Worm (Caenorhabditis elegans) whole organism, L2 larva: ENCODE data around the gene pacs-1.

ENCODE experiments used
- C34F6.9 ChIP-seq: fragments of 150-350 bp; optimal IDR thresholded peaks from 2 replicates; lab custom pipeline; 2014; ENCODE audit warnings: missing biosample characterization, missing genetic modification characterization
- F13H6.1 ChIP-seq: sonication (generic microtip); optimal IDR thresholded peaks from 2 replicates; lab custom pipeline; 2016; ENCODE audit warnings: missing genetic modification characterization, missing compliant biosample characterization
- R02D3.7 ChIP-seq: fragments of 150-350 bp; optimal IDR thresholded peaks from 2 replicates; lab custom pipeline; 2014; ENCODE audit warnings: missing biosample characterization, missing genetic modification characterization
- Y55F3AM.14 ChIP-seq: fragments of 200-800 bp; sonication (Bioruptor generic); optimal IDR thresholded peaks from 2 replicates; lab custom pipeline; 2018; ENCODE audit warnings: mild to moderate bottlenecking, missing genetic modification characterization, missing compliant biosample characterization
- ZK546.5 ChIP-seq: sonication (generic microtip); optimal IDR thresholded peaks from 2 replicates; lab custom pipeline; 2017; ENCODE audit warnings: missing biosample characterization, missing genetic modification characterization
- ama-1 ChIP-seq: fragments of 150-350 bp; optimal IDR thresholded peaks from 2 replicates; lab custom pipeline; 2018; ENCODE audit warnings: inconsistent platforms
- ceh-16 ChIP-seq: fragments of 150-350 bp; optimal IDR thresholded peaks from 2 replicates; lab custom pipeline; 2014; ENCODE audit warnings: missing biosample characterization, missing genetic modification characterization
- ceh-82 ChIP-seq: fragments of 150-350 bp; optimal IDR thresholded peaks from 2 replicates; lab custom pipeline; 2014; ENCODE audit warnings: missing biosample characterization, missing genetic modification characterization
- crh-2 ChIP-seq: sonication (generic microtip); optimal IDR thresholded peaks from 2 replicates; lab custom pipeline; 2017; ENCODE audit warnings: missing biosample characterization, missing genetic modification characterization
- dmd-4 ChIP-seq: sonication (generic microtip); optimal IDR thresholded peaks from 2 replicates; lab custom pipeline; 2017; ENCODE audit warnings: missing biosample characterization, missing genetic modification characterization
- elt-3 ChIP-seq: sonication (generic microtip); optimal IDR thresholded peaks from 2 replicates; lab custom pipeline; 2017; ENCODE audit warnings: missing biosample characterization, missing genetic modification characterization
- fos-1 ChIP-seq: fragments of 150-350 bp; optimal IDR thresholded peaks from 2 replicates; lab custom pipeline; 2014; ENCODE audit warnings: missing biosample characterization, missing genetic modification characterization
- gmeb-1 ChIP-seq: fragments of 150-350 bp; optimal IDR thresholded peaks from 2 replicates; lab custom pipeline; 2014; ENCODE audit warnings: missing biosample characterization, missing genetic modification characterization
- lin-11 ChIP-seq: fragments of 150-350 bp; sonication (generic microtip); optimal IDR thresholded peaks from 2 replicates; lab custom pipeline; 2014; ENCODE audit warnings: missing biosample characterization, missing genetic modification characterization, inconsistent platforms, mixed read lengths
- lin-13 ChIP-seq: fragments of 150-350 bp; optimal IDR thresholded peaks from 2 replicates; lab custom pipeline; 2014; ENCODE audit warnings: missing biosample characterization, missing genetic modification reagents, missing genetic modification characterization
- lin-39 ChIP-seq: fragments of 150-350 bp; optimal IDR thresholded peaks from 2 replicates; lab custom pipeline; 2014; ENCODE audit warnings: missing biosample characterization, missing genetic modification reagents, missing genetic modification characterization
- lsy-2 ChIP-seq, 2 experiments: fragments of 150-350 bp in 1 of 2; sonication (generic microtip) in 1 of 2; optimal IDR thresholded peaks; 2 replicates each; lab custom pipeline; 2014 to 2017; ENCODE audit warnings: missing biosample characterization in 2 of 2, missing genetic modification characterization in 2 of 2
- mab-5 ChIP-seq: fragments of 150-350 bp; optimal IDR thresholded peaks from 2 replicates; lab custom pipeline; 2014; ENCODE audit warnings: missing biosample characterization, missing genetic modification characterization
- mbf-1 ChIP-seq: sonication (generic microtip); optimal IDR thresholded peaks from 2 replicates; lab custom pipeline; 2017; ENCODE audit warnings: missing biosample characterization, missing genetic modification characterization
- mdl-1 ChIP-seq, 2 experiments: fragments of 150-350 bp in 1 of 2; sonication (generic microtip) in 1 of 2; optimal IDR thresholded peaks; 2 replicates each; lab custom pipeline; 2017; ENCODE audit warnings: missing biosample characterization in 2 of 2, missing genetic modification characterization in 2 of 2
- nhr-10 ChIP-seq: sonication (generic microtip); optimal IDR thresholded peaks from 2 replicates; lab custom pipeline; 2017; ENCODE audit warnings: missing biosample characterization, missing genetic modification characterization
- nhr-129 ChIP-seq: fragments of 150-350 bp; optimal IDR thresholded peaks from 2 replicates; lab custom pipeline; 2014; ENCODE audit warnings: missing biosample characterization, missing genetic modification characterization
- nhr-21 ChIP-seq: fragments of 150-350 bp; optimal IDR thresholded peaks from 2 replicates; lab custom pipeline; 2014; ENCODE audit warnings: missing biosample characterization, missing genetic modification characterization
- nhr-23 ChIP-seq: fragments of 150-350 bp; optimal IDR thresholded peaks from 2 replicates; lab custom pipeline; 2014; ENCODE audit warnings: missing biosample characterization, missing genetic modification reagents, missing genetic modification characterization
- nhr-6 ChIP-seq: fragments of 150-350 bp; optimal IDR thresholded peaks from 2 replicates; lab custom pipeline; 2014; ENCODE audit warnings: missing biosample characterization, missing genetic modification characterization
- peb-1 ChIP-seq: fragments of 150-350 bp; optimal IDR thresholded peaks from 2 replicates; lab custom pipeline; 2014; ENCODE audit warnings: missing biosample characterization, missing genetic modification characterization
- sem-4 ChIP-seq: fragments of 150-350 bp; optimal IDR thresholded peaks from 2 replicates; lab custom pipeline; 2014; ENCODE audit warnings: missing biosample characterization, missing genetic modification reagents, missing genetic modification characterization
- skn-1 ChIP-seq: sonication (generic microtip); optimal IDR thresholded peaks from 2 replicates; lab custom pipeline; 2017; ENCODE audit warnings: missing biosample characterization, missing genetic modification characterization
- sma-9 ChIP-seq, 2 experiments: fragments of 150-350 bp in 1 of 2; sonication (generic microtip) in 1 of 2; optimal IDR thresholded peaks; 2 replicates each; lab custom pipeline; 2014 to 2016; ENCODE audit warnings: missing genetic modification characterization in 2 of 2, mild to moderate bottlenecking in 1 of 2, missing biosample characterization in 1 of 2, missing compliant biosample characterization in 1 of 2, missing genetic modification reagents in 1 of 2, moderate library complexity in 1 of 2
- unc-39 ChIP-seq: fragments of 150-350 bp; optimal IDR thresholded peaks from 2 replicates; lab custom pipeline; 2014; ENCODE audit warnings: missing biosample characterization, missing genetic modification characterization
- unc-55 ChIP-seq: fragments of 150-350 bp; sonication (generic microtip); optimal IDR thresholded peaks from 3 replicates; lab custom pipeline; 2014; ENCODE audit warnings: missing biosample characterization, missing genetic modification reagents, missing genetic modification characterization
- unc-62 ChIP-seq: fragments of 150-350 bp; optimal IDR thresholded peaks from 2 replicates; lab custom pipeline; 2014; ENCODE audit warnings: missing biosample characterization, missing genetic modification reagents, missing genetic modification characterization
- zag-1 ChIP-seq: fragments of 150-350 bp; optimal IDR thresholded peaks from 2 replicates; lab custom pipeline; 2014; ENCODE audit warnings: missing biosample characterization, missing genetic modification characterization
- ztf-1 ChIP-seq: fragments of 200-800 bp; sonication (Bioruptor generic); conservative IDR thresholded peaks from 2 replicates; pipeline ENCODE4 v1.3.6; 2022; ENCODE audit warnings: missing genetic modification characterization, missing compliant biosample characterization
- ztf-4 ChIP-seq: fragments of 150-350 bp; optimal IDR thresholded peaks from 2 replicates; lab custom pipeline; 2014; ENCODE audit warnings: missing biosample characterization, missing genetic modification characterization

The pacs-1 gene

DNA sequence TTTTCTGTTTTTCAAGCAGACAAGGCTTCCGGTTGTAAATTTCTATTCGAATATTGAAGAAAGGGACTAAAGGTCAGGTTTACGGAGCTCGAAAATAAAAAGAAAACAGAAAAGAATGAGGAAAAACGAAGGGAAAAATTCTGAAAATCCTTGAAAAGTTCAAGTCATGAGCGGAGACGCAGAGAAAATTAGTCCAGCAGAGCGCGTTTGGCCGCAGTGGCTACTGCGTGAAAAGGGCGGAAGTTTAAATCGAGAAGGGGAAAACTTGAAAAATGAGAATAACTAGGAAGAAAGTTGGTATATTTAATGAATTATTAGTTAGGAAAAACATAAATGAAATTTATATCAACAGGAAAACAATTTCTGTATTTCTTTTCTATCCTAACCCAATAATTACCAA is 3.4 kb upstream of the pacs-1 start:
- TF ChIP-seq nhr-21 (tag; lab: Kevin White, UChicago), result no peak
- no peak for TF ChIP-seq ceh-82 (tag; lab: Kevin White, UChicago)
- TF ChIP-seq F13H6.1, result peak; percentile 23
- TF ChIP-seq unc-62, result no peak
- no peak for TF ChIP-seq elt-3 (tag; lab: Kevin White, UChicago)
- TF ChIP-seq lin-39 (tag; lab: Kevin White, UChicago), result no peak
- peak; percentile 34 for TF ChIP-seq fos-1 (tag; lab: Kevin White, UChicago)
- TF ChIP-seq lsy-2 (tag; optimal IDR thresholded peaks at IDR 0.05; lab: Kevin White, UChicago), result peak in 1 of 2 experiments; percentile 63
- no peak for TF ChIP-seq nhr-10 (tag; lab: Kevin White, UChicago)
- TF ChIP-seq mdl-1 (tag; optimal IDR thresholded peaks at IDR 0.05; lab: Kevin White, UChicago), result no peak
- TF ChIP-seq ztf-4 (tag; lab: Kevin White, UChicago), result no peak
- no peak for TF ChIP-seq dmd-4 (tag; lab: Kevin White, UChicago)
- no peak for TF ChIP-seq ceh-16 (tag; lab: Kevin White, UChicago)
- no peak for TF ChIP-seq mbf-1
- no peak for TF ChIP-seq zag-1 (tag; lab: Kevin White, UChicago)
- peak; percentile 79 for TF ChIP-seq unc-55 (GFP tag; lab: Kevin White, UChicago)
- TF ChIP-seq gmeb-1 (tag; lab: Kevin White, UChicago), result peak; percentile 85
- peak; percentile 58 for TF ChIP-seq sma-9 (GFP tag; optimal IDR thresholded peaks at IDR 0.05; lab: Kevin White, UChicago)
- no peak for TF ChIP-seq sma-9 (tag; optimal IDR thresholded peaks at IDR 0.05; lab: Kevin White, UChicago)
- no peak for TF ChIP-seq unc-39
- no peak for TF ChIP-seq sem-4 (tag; lab: Kevin White, UChicago)
- peak; percentile 57 for TF ChIP-seq crh-2 (tag; lab: Kevin White, UChicago)
- TF ChIP-seq lin-13 (GFP tag; lab: Kevin White, UChicago), result peak; percentile 50
- no peak for TF ChIP-seq ZK546.5
- peak; percentile 49 for TF ChIP-seq nhr-129 (tag; lab: Kevin White, UChicago)
- TF ChIP-seq ama-1 (lab: Kevin White, UChicago), result no peak
- TF ChIP-seq lin-11 (tag; lab: Kevin White, UChicago), result peak; percentile 22
- TF ChIP-seq C34F6.9, result peak; percentile 59

- TF ChIP-seq nhr-129 (tag; lab: Kevin White, UChicago) (no peak), zag-1 (tag; lab: Kevin White, UChicago) (no peak), dmd-4 (tag; lab: Kevin White, UChicago) (no peak)
These were observed 2.3 kb upstream of the pacs-1 start for ce11 chrV:9219390-9219733.

- TF ChIP-seq unc-62 (peak; percentile 65), C34F6.9 (peak; percentile 53), dmd-4 (tag; lab: Kevin White, UChicago) (no peak), nhr-23 (tag; lab: Kevin White, UChicago) (no peak), lsy-2 (tag; optimal IDR thresholded peaks at IDR 0.05; lab: Kevin White, UChicago) (peak in 1 of 2 experiments; percentile 53), lin-11 (tag; lab: Kevin White, UChicago) (no peak), zag-1 (tag; lab: Kevin White, UChicago) (peak; percentile 39), sma-9 (GFP tag; optimal IDR thresholded peaks at IDR 0.05; lab: Kevin White, UChicago) (peak; percentile 71), sma-9 (tag; optimal IDR thresholded peaks at IDR 0.05; lab: Kevin White, UChicago) (no peak), crh-2 (tag; lab: Kevin White, UChicago) (peak; percentile 32), mab-5 (tag; lab: Kevin White, UChicago) (peak; percentile 81), unc-39 (no peak), R02D3.7 (no peak), nhr-10 (tag; lab: Kevin White, UChicago) (no peak), lin-39 (tag; lab: Kevin White, UChicago) (peak; percentile 70), nhr-129 (tag; lab: Kevin White, UChicago) (peak; percentile 38), lin-13 (GFP tag; lab: Kevin White, UChicago) (no peak), ztf-1 (GFP tag; lab: Robert Waterston, UW) (no peak), ama-1 (lab: Kevin White, UChicago) (no peak), F13H6.1 (peak; percentile 2), unc-55 (GFP tag; lab: Kevin White, UChicago) (peak; percentile 33), fos-1 (tag; lab: Kevin White, UChicago) (peak; percentile 30)
- TF ChIP-seq, all 48 proteins: peak for 12
These were observed 1.8 kb upstream of the pacs-1 start for ce11 chrV:9218655-9219389.

DNA sequence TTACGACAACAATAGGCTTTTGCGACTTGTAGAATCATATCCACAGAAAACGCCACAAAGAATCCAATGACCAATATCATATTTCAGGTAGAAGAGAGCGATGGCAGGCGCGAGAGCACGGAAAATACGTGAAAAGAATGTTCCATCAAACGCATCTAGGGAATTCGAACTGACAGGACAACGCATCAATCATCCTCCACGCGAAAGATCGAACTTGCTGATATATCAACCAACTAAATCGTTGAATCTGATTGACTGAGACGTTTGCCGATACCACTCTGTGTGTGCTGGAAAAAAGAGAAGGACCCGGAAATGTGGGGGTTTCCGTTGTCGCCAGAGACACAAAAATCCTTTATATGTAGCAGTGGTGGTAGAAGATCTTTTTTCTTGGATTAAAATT is 1.2 kb upstream of the pacs-1 start:
- TF ChIP-seq sma-9 (GFP tag; optimal IDR thresholded peaks at IDR 0.05; lab: Kevin White, UChicago) (peak; percentile 38), sma-9 (tag; optimal IDR thresholded peaks at IDR 0.05; lab: Kevin White, UChicago) (no peak), Y55F3AM.14 (no peak), nhr-6 (no peak), gmeb-1 (tag; lab: Kevin White, UChicago) (no peak), mab-5 (tag; lab: Kevin White, UChicago) (peak; percentile 72), zag-1 (tag; lab: Kevin White, UChicago) (no peak), crh-2 (tag; lab: Kevin White, UChicago) (peak; percentile 8), nhr-21 (tag; lab: Kevin White, UChicago) (no peak), lin-13 (GFP tag; lab: Kevin White, UChicago) (no peak), unc-55 (GFP tag; lab: Kevin White, UChicago) (peak; percentile 48), nhr-129 (tag; lab: Kevin White, UChicago) (no peak), nhr-23 (tag; lab: Kevin White, UChicago) (peak; percentile 45), peb-1 (tag; lab: Kevin White, UChicago) (no peak), skn-1 (tag; lab: Kevin White, UChicago) (no peak), mbf-1 (no peak)
